Worm (Caenorhabditis elegans) whole organism, mixed stage, embryonic: ENCODE results near the gene cest-30.

Experiments
- cnd-1 ChIP-seq: fragments of 200-800 bp; sonication (Bioruptor generic); optimal IDR thresholded peaks from 2 replicates; lab custom pipeline; 2018; ENCODE audit warnings: mild to moderate bottlenecking, missing genetic modification characterization, missing compliant biosample characterization
- drap-1 ChIP-seq: fragments of 200-800 bp; sonication (Bioruptor generic); optimal IDR thresholded peaks from 3 replicates; lab custom pipeline; 2018; ENCODE audit warnings: mild to moderate bottlenecking, missing genetic modification characterization, missing compliant biosample characterization
- lin-13 ChIP-seq: fragments of 150-350 bp; optimal IDR thresholded peaks from 2 replicates; lab custom pipeline; 2014; ENCODE audit warnings: missing biosample characterization, missing genetic modification characterization
- mep-1 ChIP-seq: fragments of 150-350 bp; optimal IDR thresholded peaks from 2 replicates; lab custom pipeline; 2017; ENCODE audit warnings: missing biosample characterization, missing genetic modification reagents, missing genetic modification characterization, inconsistent platforms
- nhr-237 ChIP-seq: fragments of 150-350 bp; optimal IDR thresholded peaks from 2 replicates; lab custom pipeline; 2014; ENCODE audit warnings: missing biosample characterization, missing genetic modification characterization
- sptf-1 ChIP-seq: sonication (generic microtip); optimal IDR thresholded peaks from 2 replicates; lab custom pipeline; 2017; ENCODE audit warnings: mild to moderate bottlenecking, missing genetic modification characterization, moderate library complexity, missing compliant biosample characterization
- unc-39 ChIP-seq: fragments of 150-350 bp; optimal IDR thresholded peaks from 2 replicates; lab custom pipeline; 2014; ENCODE audit warnings: missing biosample characterization, missing genetic modification characterization

- no peak for TF ChIP-seq nhr-237 (tag; lab: Kevin White, UChicago)
- no peak for TF ChIP-seq lin-13 (tag; lab: Kevin White, UChicago)
- no peak for TF ChIP-seq cnd-1 (tag; lab: Kevin White, UChicago)
- TF ChIP-seq sptf-1: no peak
- TF ChIP-seq mep-1 (tag; lab: Kevin White, UChicago): no peak
- no peak for TF ChIP-seq unc-39 (tag; lab: Kevin White, UChicago)
- no peak for TF ChIP-seq drap-1 (GFP tag; lab: Kevin White, UChicago)
Observed at ce11 chrV:5237116-5237515, 25.8 kb downstream of the cest-30 start, which contains the start of gene cest-35.2.
